Worm (Caenorhabditis elegans) whole organism, mixed stage, embryonic: Measurements from ENCODE around the gene R09H3.2.

Experiments
- elt-1 ChIP-seq: sonication (generic microtip); optimal IDR thresholded peaks from 2 replicates; lab custom pipeline; 2017; ENCODE audit warnings: missing genetic modification characterization, mild to moderate bottlenecking, missing compliant biosample characterization, antibody characterized with exemption, moderate library complexity, borderline replicate concordance; ENCODE audit not compliant: insufficient read depth
- flh-1 ChIP-seq: fragments of 200-800 bp; sonication (Bioruptor generic); optimal IDR thresholded peaks from 2 replicates; lab custom pipeline; 2018; ENCODE audit warnings: mild to moderate bottlenecking, missing genetic modification characterization, moderate library complexity, missing compliant biosample characterization
- lin-13 ChIP-seq: fragments of 150-350 bp; optimal IDR thresholded peaks from 2 replicates; lab custom pipeline; 2014; ENCODE audit warnings: missing biosample characterization, missing genetic modification characterization
- lsy-2 ChIP-seq: fragments of 150-350 bp; optimal IDR thresholded peaks from 2 replicates; lab custom pipeline; 2014; ENCODE audit warnings: missing biosample characterization, missing genetic modification characterization
- nhr-237 ChIP-seq: fragments of 150-350 bp; optimal IDR thresholded peaks from 2 replicates; lab custom pipeline; 2014; ENCODE audit warnings: missing biosample characterization, missing genetic modification characterization
- nhr-28 ChIP-seq: fragments of 150-350 bp; optimal IDR thresholded peaks from 2 replicates; lab custom pipeline; 2014; ENCODE audit warnings: missing biosample characterization, missing genetic modification characterization

DNA sequence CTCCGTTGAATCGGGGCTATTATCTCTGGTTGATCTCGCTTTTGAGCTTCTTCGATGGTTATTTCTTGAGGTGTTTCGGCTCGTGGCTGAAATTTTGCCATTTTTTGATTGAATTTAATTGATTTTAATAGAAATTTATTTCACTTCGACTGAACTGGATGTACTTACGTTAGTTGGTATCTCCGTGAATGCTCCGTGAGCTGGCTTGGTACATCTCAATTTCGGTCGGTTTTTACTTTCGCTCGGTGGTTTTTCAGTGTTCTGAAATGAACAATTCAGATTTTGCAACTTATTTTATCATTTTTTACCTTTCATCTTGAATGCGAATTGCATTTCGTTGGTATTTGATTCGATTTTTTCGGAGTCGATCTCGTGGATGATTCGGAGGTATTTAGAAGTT lies at the start of gene R09H3.2:
- no peak for TF ChIP-seq lsy-2 (tag; lab: Kevin White, UChicago)
- no peak for TF ChIP-seq elt-1
- no peak for TF ChIP-seq nhr-28
- TF ChIP-seq nhr-237, result no peak
- TF ChIP-seq lin-13, result no peak
- no peak for TF ChIP-seq flh-1 (GFP tag; lab: Kevin White, UChicago)
